Worm (Caenorhabditis elegans): ENCODE data around the gene Y38E10A.33.

DNA sequence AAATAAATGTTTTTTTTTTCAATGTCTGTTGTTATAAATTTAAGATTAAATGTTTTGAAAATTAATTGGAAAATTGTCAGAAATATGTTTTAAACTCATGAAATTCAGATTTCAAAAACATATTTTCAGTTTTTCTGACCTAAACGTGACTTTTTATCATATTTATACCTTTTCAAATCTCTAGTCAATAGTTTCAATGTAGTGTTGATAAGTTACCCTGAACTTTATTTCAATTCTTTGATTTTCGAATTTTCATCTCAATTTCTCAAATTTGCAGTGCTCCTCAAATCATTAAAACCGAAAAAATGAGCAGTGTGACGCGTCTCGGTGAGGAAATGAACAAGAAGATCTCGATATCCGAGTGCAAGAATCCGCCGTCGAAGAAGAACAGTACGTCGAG lies 25.0 kb downstream of the Y38E10A.33 start, which contains the start of gene rgs-4:
- TF ChIP-seq blmp-1 (tag; optimal IDR thresholded peaks at IDR 0.05) = no peak
- TF ChIP-seq snpc-4 (tag; optimal IDR thresholded peaks at IDR 0.05) = no peak
